Worm (Caenorhabditis elegans) whole organism, late embryonic: ENCODE measurements around the gene W02H3.1.

Source experiments
- F13H6.1 ChIP-seq: sonication (generic microtip); optimal IDR thresholded peaks from 2 replicates; lab custom pipeline; 2016; ENCODE audit warnings: missing genetic modification characterization, missing compliant biosample characterization
- K02D7.2 ChIP-seq: sonication (generic microtip); optimal IDR thresholded peaks from 2 replicates; lab custom pipeline; 2017; ENCODE audit warnings: mild to moderate bottlenecking, missing genetic modification characterization, missing compliant biosample characterization
- K09A11.1 ChIP-seq: sonication (generic microtip); optimal IDR thresholded peaks from 2 replicates; lab custom pipeline; 2017; ENCODE audit warnings: antibody characterized with exemption, mild to moderate bottlenecking, missing genetic modification characterization, missing compliant biosample characterization; ENCODE audit not compliant: insufficient read depth
- T23F11.4 ChIP-seq: fragments of 200-800 bp; sonication (Bioruptor generic); optimal IDR thresholded peaks from 2 replicates; lab custom pipeline; 2018; ENCODE audit warnings: mild to moderate bottlenecking, missing genetic modification characterization, missing compliant biosample characterization
- Y22D7AL.16 ChIP-seq: sonication (generic microtip); optimal IDR thresholded peaks from 2 replicates; lab custom pipeline; 2016; ENCODE audit warnings: missing genetic modification characterization, missing compliant biosample characterization
- ahr-1 ChIP-seq: sonication (generic microtip); optimal IDR thresholded peaks from 2 replicates; lab custom pipeline; 2016; ENCODE audit warnings: missing genetic modification characterization, missing compliant biosample characterization
- ama-1 ChIP-seq: fragments of 150-350 bp; optimal IDR thresholded peaks from 2 replicates; lab custom pipeline; 2014
- ceh-14 ChIP-seq: sonication (generic microtip); optimal IDR thresholded peaks from 2 replicates; lab custom pipeline; 2016; ENCODE audit warnings: missing genotype, missing genetic modification characterization, missing compliant biosample characterization
- ceh-19 ChIP-seq: fragments of 200-800 bp; sonication (Bioruptor generic); optimal IDR thresholded peaks from 2 replicates; lab custom pipeline; 2018; ENCODE audit warnings: mild to moderate bottlenecking, missing genetic modification characterization, missing compliant biosample characterization
- ceh-2 ChIP-seq: sonication (generic microtip); optimal IDR thresholded peaks from 2 replicates; lab custom pipeline; 2016; ENCODE audit warnings: missing genotype, missing genetic modification characterization, missing compliant biosample characterization
- ceh-24 ChIP-seq: sonication (generic microtip); optimal IDR thresholded peaks from 2 replicates; lab custom pipeline; 2016; ENCODE audit warnings: mild to moderate bottlenecking, missing genetic modification characterization, missing compliant biosample characterization
- ceh-30 ChIP-seq: fragments of 150-350 bp; optimal IDR thresholded peaks from 2 replicates; lab custom pipeline; 2014; ENCODE audit warnings: missing biosample characterization, missing genetic modification characterization
- ceh-31 ChIP-seq: sonication (generic microtip); optimal IDR thresholded peaks from 2 replicates; lab custom pipeline; 2016; ENCODE audit warnings: missing genetic modification characterization, missing compliant biosample characterization
- ceh-34 ChIP-seq: sonication (generic microtip); optimal IDR thresholded peaks from 2 replicates; lab custom pipeline; 2016; ENCODE audit warnings: mild to moderate bottlenecking, missing genetic modification characterization, missing compliant biosample characterization
- ceh-45 ChIP-seq: fragments of 200-800 bp; sonication (Bioruptor generic); IDR thresholded peaks from 2 replicates; pipeline ENCODE4 v1.3.6; 2022; ENCODE audit warnings: missing genetic modification reagents, missing genetic modification characterization, missing compliant biosample characterization
- ceh-48 ChIP-seq: sonication (generic microtip); optimal IDR thresholded peaks from 2 replicates; lab custom pipeline; 2016; ENCODE audit warnings: missing genetic modification characterization, inconsistent platforms, missing compliant biosample characterization
- ceh-6 ChIP-seq: fragments of 200-800 bp; sonication (Bioruptor generic); optimal IDR thresholded peaks from 2 replicates; lab custom pipeline; 2018; ENCODE audit warnings: mild to moderate bottlenecking, missing genetic modification characterization, missing compliant biosample characterization
- che-1 ChIP-seq: sonication (generic microtip); optimal IDR thresholded peaks from 2 replicates; lab custom pipeline; 2016; ENCODE audit warnings: mild to moderate bottlenecking, missing genetic modification characterization, missing compliant biosample characterization
- dve-1 ChIP-seq: sonication (generic microtip); optimal IDR thresholded peaks from 2 replicates; lab custom pipeline; 2017; ENCODE audit warnings: antibody characterized with exemption, mild to moderate bottlenecking, missing genetic modification characterization, missing compliant biosample characterization
- elt-2 ChIP-seq: sonication (generic microtip); optimal IDR thresholded peaks from 2 replicates; lab custom pipeline; 2016; ENCODE audit warnings: missing genetic modification reagents, missing genetic modification characterization, missing compliant biosample characterization
- ets-4 ChIP-seq: sonication (generic microtip); optimal IDR thresholded peaks from 2 replicates; lab custom pipeline; 2016; ENCODE audit warnings: missing genetic modification characterization, missing compliant biosample characterization
- eyg-1 ChIP-seq: sonication (generic microtip); optimal IDR thresholded peaks from 2 replicates; lab custom pipeline; 2016; ENCODE audit warnings: missing genotype, missing genetic modification characterization, missing compliant biosample characterization
- fax-1 ChIP-seq: sonication (generic microtip); optimal IDR thresholded peaks from 2 replicates; lab custom pipeline; 2016; ENCODE audit warnings: missing genotype, missing genetic modification characterization, missing compliant biosample characterization
- fkh-10 ChIP-seq: fragments of 150-350 bp; optimal IDR thresholded peaks from 2 replicates; lab custom pipeline; 2014; ENCODE audit warnings: missing biosample characterization, missing genetic modification reagents, missing genetic modification characterization
- fkh-6 ChIP-seq: sonication (generic microtip); optimal IDR thresholded peaks from 2 replicates; lab custom pipeline; 2016; ENCODE audit warnings: missing genetic modification characterization, missing compliant biosample characterization
- hlh-13 ChIP-seq: fragments of 200-800 bp; sonication (Bioruptor generic); optimal IDR thresholded peaks from 2 replicates; lab custom pipeline; 2018; ENCODE audit warnings: mild to moderate bottlenecking, missing genetic modification characterization, missing compliant biosample characterization
- hlh-30 ChIP-seq: sonication (generic microtip); optimal IDR thresholded peaks from 2 replicates; lab custom pipeline; 2017; ENCODE audit warnings: antibody characterized with exemption, missing genetic modification characterization, missing compliant biosample characterization; ENCODE audit not compliant: insufficient read depth
- hlh-6 ChIP-seq: sonication (generic microtip); optimal IDR thresholded peaks from 2 replicates; lab custom pipeline; 2016; ENCODE audit warnings: missing genotype, missing genetic modification characterization, missing compliant biosample characterization
- hlh-8 ChIP-seq: sonication (generic microtip); optimal IDR thresholded peaks from 2 replicates; lab custom pipeline; 2016; ENCODE audit warnings: missing genotype, missing genetic modification characterization, missing compliant biosample characterization
- lim-6 ChIP-seq: sonication (generic microtip); optimal IDR thresholded peaks from 2 replicates; lab custom pipeline; 2016; ENCODE audit warnings: missing genetic modification characterization, missing compliant biosample characterization
- lin-11 ChIP-seq: fragments of 200-800 bp; sonication (Bioruptor generic); optimal IDR thresholded peaks from 2 replicates; lab custom pipeline; 2018; ENCODE audit warnings: mild to moderate bottlenecking, missing genetic modification characterization, missing compliant biosample characterization
- madf-2 ChIP-seq: sonication (generic microtip); optimal IDR thresholded peaks from 2 replicates; lab custom pipeline; 2017; ENCODE audit warnings: missing genetic modification characterization, missing compliant biosample characterization
- nfya-1 ChIP-seq: sonication (generic microtip); optimal IDR thresholded peaks from 2 replicates; lab custom pipeline; 2017; ENCODE audit warnings: missing genetic modification characterization, mild to moderate bottlenecking, missing compliant biosample characterization, antibody characterized with exemption, moderate library complexity
- nhr-11 ChIP-seq: fragments of 150-350 bp; optimal IDR thresholded peaks from 2 replicates; lab custom pipeline; 2014; ENCODE audit warnings: missing biosample characterization, missing genetic modification characterization
- npax-4 ChIP-seq: sonication (generic microtip); optimal IDR thresholded peaks from 2 replicates; lab custom pipeline; 2016; ENCODE audit warnings: missing genetic modification characterization, missing compliant biosample characterization
- pag-3 ChIP-seq: sonication (generic microtip); optimal IDR thresholded peaks from 2 replicates; lab custom pipeline; 2016; ENCODE audit warnings: missing compliant biosample characterization, missing genetic modification characterization, borderline replicate concordance
- pax-1 ChIP-seq: fragments of 150-350 bp; optimal IDR thresholded peaks from 2 replicates; lab custom pipeline; 2014; ENCODE audit warnings: missing biosample characterization, missing genetic modification characterization
- pqm-1 ChIP-seq: sonication (generic microtip); optimal IDR thresholded peaks from 2 replicates; lab custom pipeline; 2016; ENCODE audit warnings: missing genetic modification characterization, missing compliant biosample characterization
- pros-1 ChIP-seq: fragments of 150-350 bp; optimal IDR thresholded peaks from 2 replicates; lab custom pipeline; 2014; ENCODE audit warnings: missing biosample characterization, missing genetic modification reagents, missing genetic modification characterization
- ref-2 ChIP-seq: sonication (generic microtip); optimal IDR thresholded peaks from 2 replicates; lab custom pipeline; 2016; ENCODE audit warnings: missing genetic modification characterization, missing compliant biosample characterization
- sdc-2 ChIP-seq: sonication (generic microtip); optimal IDR thresholded peaks from 2 replicates; lab custom pipeline; 2016; ENCODE audit warnings: missing genotype, missing genetic modification characterization, missing compliant biosample characterization
- sox-2 ChIP-seq: fragments of 200-800 bp; sonication (Bioruptor generic); IDR thresholded peaks from 2 replicates; pipeline ENCODE4 v1.3.6; 2022; ENCODE audit warnings: missing genetic modification reagents, missing genetic modification characterization, missing compliant biosample characterization
- sox-4 ChIP-seq: sonication (generic microtip); optimal IDR thresholded peaks from 2 replicates; lab custom pipeline; 2017; ENCODE audit warnings: mild to moderate bottlenecking, missing genetic modification characterization, inconsistent platforms, missing compliant biosample characterization
- tbx-2 ChIP-seq: sonication (generic microtip); optimal IDR thresholded peaks from 2 replicates; lab custom pipeline; 2016; ENCODE audit warnings: missing genetic modification characterization, missing compliant biosample characterization
- tbx-7 ChIP-seq: sonication (generic microtip); optimal IDR thresholded peaks from 2 replicates; lab custom pipeline; 2016; ENCODE audit warnings: missing genotype, missing genetic modification characterization, missing compliant biosample characterization
- ttx-3 ChIP-seq: sonication (generic microtip); optimal IDR thresholded peaks from 2 replicates; lab custom pipeline; 2016; ENCODE audit warnings: missing genetic modification reagents, missing genetic modification characterization, missing compliant biosample characterization
- unc-3 ChIP-seq, 2 experiments: fragments of 200-800 bp in 1 of 2; sonication (Bioruptor generic) in 1 of 2; sonication (generic microtip) in 1 of 2; conservative IDR thresholded peaks in 1 of 2; optimal IDR thresholded peaks in 1 of 2; 2 replicates each; pipeline versions ENCODE4 v1.3.6 to Lab custom; 2016 to 2022; ENCODE audit warnings: missing compliant biosample characterization in 2 of 2, missing genetic modification characterization in 2 of 2, missing genetic modification reagents in 1 of 2
- unc-42 ChIP-seq: sonication (generic microtip); optimal IDR thresholded peaks from 2 replicates; lab custom pipeline; 2016; ENCODE audit warnings: missing genotype, missing genetic modification characterization, missing compliant biosample characterization
- unc-55 ChIP-seq: sonication (generic microtip); optimal IDR thresholded peaks from 2 replicates; lab custom pipeline; 2017; ENCODE audit warnings: missing biosample characterization, missing genetic modification reagents, missing genetic modification characterization
- unc-86 ChIP-seq: sonication (generic microtip); optimal IDR thresholded peaks from 2 replicates; lab custom pipeline; 2016; ENCODE audit warnings: missing genetic modification characterization, missing compliant biosample characterization
- zip-5 ChIP-seq: sonication (generic microtip); optimal IDR thresholded peaks from 2 replicates; lab custom pipeline; 2016; ENCODE audit warnings: missing genetic modification characterization, missing compliant biosample characterization
- ztf-16 ChIP-seq: sonication (generic microtip); optimal IDR thresholded peaks from 2 replicates; lab custom pipeline; 2017; ENCODE audit warnings: missing genetic modification characterization, missing compliant biosample characterization

Gene W02H3.1

DNA sequence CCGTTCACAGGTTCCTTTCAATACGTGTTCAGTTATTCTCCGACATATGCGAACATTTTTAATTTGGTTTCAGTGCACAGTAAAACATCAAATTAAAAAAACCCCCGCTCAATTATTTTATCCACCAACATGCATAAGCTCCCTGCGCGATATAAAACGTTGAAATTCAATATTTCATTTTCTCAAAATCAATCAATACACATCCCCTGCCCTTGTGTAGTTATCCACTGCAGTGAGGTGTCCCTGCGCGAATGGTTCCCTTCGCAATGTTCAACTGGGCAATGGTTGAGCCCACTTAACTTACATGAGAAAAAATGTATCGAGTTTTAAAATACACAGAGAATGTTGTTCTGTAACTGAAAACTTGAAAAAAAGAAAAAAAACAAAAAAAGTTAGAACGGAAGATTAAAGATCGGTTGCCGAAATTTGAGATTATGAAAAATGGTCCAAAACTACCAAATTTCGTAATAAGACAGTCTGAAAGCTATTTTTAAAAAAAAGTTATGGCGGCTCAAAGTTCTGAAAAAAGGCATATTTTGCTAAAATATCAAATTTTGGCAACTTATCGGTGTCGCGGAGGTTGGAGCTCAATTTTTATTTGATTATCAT, 11.2 kb downstream of the W02H3.1 start:
- TF ChIP-seq fkh-10 (GFP tag; lab: Kevin White, UChicago) (peak; percentile 91), ceh-30 (peak; percentile 98), nhr-11 (tag; lab: Kevin White, UChicago) (peak; percentile 95), nfya-1 (tag; lab: Kevin White, UChicago) (peak; percentile 99), hlh-13 (GFP tag; lab: Kevin White, UChicago) (peak; percentile 58), T23F11.4 (GFP tag; lab: Kevin White, UChicago) (peak; percentile 43), ceh-48 (tag; lab: Kevin White, UChicago) (peak; percentile 100), unc-42 (peak; percentile 98), unc-55 (GFP tag; lab: Kevin White, UChicago) (peak; percentile 96), pag-3 (tag; lab: Kevin White, UChicago) (peak; percentile 39), sox-4 (tag; lab: Kevin White, UChicago) (peak; percentile 46), ceh-6 (GFP tag; lab: Kevin White, UChicago) (peak; percentile 66), fax-1 (tag; lab: Kevin White, UChicago) (peak; percentile 51), K02D7.2 (tag; lab: Kevin White, UChicago) (peak; percentile 63), eyg-1 (peak; percentile 35), ceh-24 (tag; lab: Kevin White, UChicago) (no peak), ztf-16 (tag; lab: Kevin White, UChicago) (peak; percentile 95), sdc-2 (tag; lab: Kevin White, UChicago) (peak; percentile 100), elt-2 (peak; percentile 85), unc-86 (tag; lab: Kevin White, UChicago) (peak; percentile 95), hlh-6 (peak; percentile 87), pqm-1 (tag; lab: Kevin White, UChicago) (peak; percentile 97), zip-5 (tag; lab: Kevin White, UChicago) (peak; percentile 36), Y22D7AL.16 (tag; lab: Kevin White, UChicago) (peak; percentile 67), sox-2 (peak; percentile 61), che-1 (tag; lab: Kevin White, UChicago) (peak; percentile 52), ama-1 (lab: Kevin White, UChicago) (no peak), ets-4 (tag; lab: Kevin White, UChicago) (peak; percentile 74), ceh-34 (peak; percentile 99), npax-4 (tag; lab: Kevin White, UChicago) (peak; percentile 15), hlh-30 (peak; percentile 57), lin-11 (tag; lab: Kevin White, UChicago) (peak; percentile 52), ceh-19 (GFP tag; lab: Kevin White, UChicago) (peak; percentile 82), ahr-1 (peak; percentile 26), tbx-7 (tag; lab: Kevin White, UChicago) (peak; percentile 78), ceh-2 (tag; lab: Kevin White, UChicago) (peak; percentile 81), ceh-14 (tag; lab: Kevin White, UChicago) (peak; percentile 93), hlh-8 (peak; percentile 48), ceh-45 (peak; percentile 69; the same call in 1 of the 2 replicates), unc-3 (GFP tag; conservative IDR thresholded peaks at IDR 0.05; lab: Robert Waterston, UW) (peak; percentile 80), unc-3 (tag; optimal IDR thresholded peaks at IDR 0.05; lab: Kevin White, UChicago) (peak; percentile 89), ceh-31 (tag; lab: Kevin White, UChicago) (peak; percentile 99), fkh-6 (peak; percentile 66), tbx-2 (tag; lab: Kevin White, UChicago) (peak; percentile 97), lim-6 (peak; percentile 85), madf-2 (peak; percentile 88), F13H6.1 (tag; lab: Kevin White, UChicago) (peak; percentile 88), pros-1 (tag; lab: Kevin White, UChicago) (peak; percentile 98), K09A11.1 (tag; lab: Kevin White, UChicago) (peak; percentile 84), ttx-3 (tag; lab: Kevin White, UChicago) (peak; percentile 76), pax-1 (tag; lab: Kevin White, UChicago) (peak; percentile 96), ref-2 (peak; percentile 98), dve-1 (tag; lab: Kevin White, UChicago) (peak; percentile 99)
